Worm (Caenorhabditis elegans): ENCODE results near the gene ZK1128.7.

Gene ZK1128.7

ce11 chrIII:10136778-10137177 is at the start of gene ZK1128.7:
Gene ZK1128.7, plus strand, starts transcription at chrIII:10137006.
- TF ChIP-seq hmg-4 (GFP tag; optimal IDR thresholded peaks at IDR 0.05) (no peak), scrt-1 (GFP tag; IDR thresholded peaks at IDR 0.05) (no peak), ama-1 (optimal IDR thresholded peaks at IDR 0.05) (no peak), ceh-36 (tag; optimal IDR thresholded peaks at IDR 0.05) (no peak), hnd-1 (tag; optimal IDR thresholded peaks at IDR 0.05) (no peak)

DNA sequence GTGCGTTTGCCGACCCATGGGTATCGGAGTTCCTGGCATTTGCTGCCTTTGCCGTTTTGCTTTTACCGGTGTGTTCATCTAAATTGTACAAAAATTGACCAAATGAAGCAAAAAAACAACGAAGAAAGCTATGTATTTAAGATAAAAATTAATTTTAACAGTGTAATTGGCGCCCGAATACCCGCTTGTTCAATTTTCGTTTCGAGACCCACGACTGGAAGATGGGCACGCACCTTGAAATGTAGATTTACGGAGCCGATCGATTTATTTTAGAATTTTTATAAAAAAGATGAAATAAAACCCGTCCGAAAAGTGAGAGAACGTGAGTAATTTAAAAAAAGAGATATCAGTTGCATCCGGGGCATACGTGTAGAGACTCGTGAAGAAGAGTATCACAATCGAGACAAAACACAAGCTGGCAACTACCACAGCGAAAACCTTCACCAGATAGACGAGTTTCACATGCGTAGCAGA is 48.3 kb upstream of the ZK1128.7 start, which contains the start of gene hal-2:
Gene hal-2 (minus strand): TSS at position 424 of the 474 bp plus-strand sequence.
- TF ChIP-seq ceh-36 (tag; optimal IDR thresholded peaks at IDR 0.05) (no peak), pes-1 (GFP tag; IDR thresholded peaks at IDR 0.05) (no peak), B0310.2 (tag; optimal IDR thresholded peaks at IDR 0.05) (no peak), ama-1 (optimal IDR thresholded peaks at IDR 0.05) (no peak), flt-1 (GFP tag; IDR thresholded peaks at IDR 0.05) (no peak), tbx-37 (GFP tag; conservative IDR thresholded peaks at IDR 0.05) (no peak), tbx-11 (GFP tag; IDR thresholded peaks at IDR 0.05) (no peak), sea-1 (GFP tag; conservative IDR thresholded peaks at IDR 0.05) (no peak), F13C5.2 (tag; optimal IDR thresholded peaks at IDR 0.05) (no peak), tra-4 (tag; optimal IDR thresholded peaks at IDR 0.05) (no peak)

DNA sequence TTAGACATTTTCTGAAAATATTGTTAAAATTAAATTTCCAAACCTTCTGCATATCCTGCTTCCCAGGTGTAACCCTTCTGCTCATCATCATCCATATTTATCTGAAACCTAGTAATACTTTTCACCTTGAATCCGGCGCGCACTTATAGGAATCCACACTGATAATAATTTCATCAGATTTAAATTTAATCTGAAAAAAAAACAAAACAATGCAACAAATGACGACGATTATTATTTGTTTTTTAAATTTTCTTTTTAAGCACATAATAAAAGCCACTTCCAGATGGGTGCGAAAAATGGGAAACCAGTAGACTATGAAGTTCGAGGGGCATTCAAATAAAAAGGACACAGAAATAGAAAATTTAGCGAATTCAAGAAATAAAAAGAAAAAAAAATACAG is 46.1 kb upstream of the ZK1128.7 start, which contains the start of gene gtf-2H2C:
Gene gtf-2H2C (minus strand): TSS at position 101 of the 400 bp plus-strand sequence.
- TF ChIP-seq scrt-1 (GFP tag; IDR thresholded peaks at IDR 0.05): no peak

ce11 chrIII:10093093-10093492 is 43.7 kb upstream of the ZK1128.7 start:
- TF ChIP-seq ama-1 (optimal IDR thresholded peaks at IDR 0.05) (no peak), ceh-13 (GFP tag; optimal IDR thresholded peaks at IDR 0.05) (no peak), aly-1 (tag; optimal IDR thresholded peaks at IDR 0.05) (no peak), tbx-37 (GFP tag; conservative IDR thresholded peaks at IDR 0.05) (no peak), sea-1 (GFP tag; conservative IDR thresholded peaks at IDR 0.05) (no peak), hnd-1 (tag; optimal IDR thresholded peaks at IDR 0.05) (no peak), F13C5.2 (tag; optimal IDR thresholded peaks at IDR 0.05) (no peak), scrt-1 (GFP tag; IDR thresholded peaks at IDR 0.05) (no peak), tra-4 (tag; optimal IDR thresholded peaks at IDR 0.05) (no peak), hmbx-1 (tag; optimal IDR thresholded peaks at IDR 0.05) (no peak), flt-1 (GFP tag; IDR thresholded peaks at IDR 0.05) (no peak), ets-7 (tag; optimal IDR thresholded peaks at IDR 0.05) (no peak), hmg-4 (GFP tag; optimal IDR thresholded peaks at IDR 0.05) (no peak), pes-1 (GFP tag; IDR thresholded peaks at IDR 0.05) (no peak), B0310.2 (tag; optimal IDR thresholded peaks at IDR 0.05) (no peak), ceh-36 (tag; optimal IDR thresholded peaks at IDR 0.05) (no peak), tbx-11 (GFP tag; IDR thresholded peaks at IDR 0.05) (no peak)

DNA sequence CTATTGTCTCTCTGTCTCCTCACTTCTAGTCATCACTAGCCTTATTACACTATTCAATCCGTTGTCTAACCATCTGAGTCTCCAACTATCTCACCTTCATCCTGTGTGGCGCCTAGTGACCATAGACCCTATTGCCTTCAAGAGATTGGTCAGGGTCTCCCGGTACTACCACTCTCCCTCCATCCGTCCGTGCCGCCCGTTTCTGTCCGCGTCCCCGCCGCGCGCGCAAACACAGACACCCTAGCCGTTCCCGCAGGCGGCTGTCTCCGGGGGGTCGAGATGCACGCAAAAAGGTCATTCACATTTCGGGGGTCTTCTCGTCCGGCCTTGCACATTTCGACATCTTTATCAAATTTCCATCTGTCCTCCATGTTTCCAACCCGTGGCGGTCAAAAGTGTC is 42.3 kb upstream of the ZK1128.7 start:
- TF ChIP-seq hmg-4 (GFP tag; optimal IDR thresholded peaks at IDR 0.05): peak; percentile 91
- no peak for TF ChIP-seq tbx-37 (GFP tag; conservative IDR thresholded peaks at IDR 0.05)
- TF ChIP-seq aly-1 (tag; optimal IDR thresholded peaks at IDR 0.05): peak; percentile 52
- peak; percentile 43 for TF ChIP-seq ceh-36 (tag; optimal IDR thresholded peaks at IDR 0.05)
- no peak for TF ChIP-seq hmbx-1 (tag; optimal IDR thresholded peaks at IDR 0.05)
- peak; percentile 23 for TF ChIP-seq F13C5.2 (tag; optimal IDR thresholded peaks at IDR 0.05)

DNA sequence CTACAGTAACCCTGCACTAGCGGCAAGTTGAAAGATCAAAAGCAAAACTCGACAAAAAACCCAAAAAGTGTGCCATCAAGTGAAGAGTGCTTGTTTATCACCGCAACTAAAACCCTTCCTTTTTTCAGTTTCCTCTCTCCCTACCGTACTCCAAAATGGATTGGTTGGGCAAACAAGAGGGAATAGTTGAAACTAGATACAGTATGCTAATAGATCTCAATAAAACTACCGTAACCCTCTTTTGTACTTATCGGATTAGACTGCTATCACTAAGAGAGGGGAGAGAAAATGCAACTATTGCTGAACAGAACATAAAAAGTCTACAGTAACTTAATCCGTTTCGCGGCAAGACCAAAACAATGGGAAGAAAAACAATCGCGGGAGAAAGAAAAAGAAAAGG is 41.4 kb upstream of the ZK1128.7 start:
- TF ChIP-seq hmg-4 (GFP tag; optimal IDR thresholded peaks at IDR 0.05): no peak
- TF ChIP-seq sea-1 (GFP tag; conservative IDR thresholded peaks at IDR 0.05): no peak
- TF ChIP-seq ceh-13 (GFP tag; optimal IDR thresholded peaks at IDR 0.05): no peak
- no peak for TF ChIP-seq scrt-1 (GFP tag; IDR thresholded peaks at IDR 0.05)
- no peak for TF ChIP-seq tra-4 (tag; optimal IDR thresholded peaks at IDR 0.05)
- TF ChIP-seq pes-1 (GFP tag; IDR thresholded peaks at IDR 0.05): no peak
- no peak for TF ChIP-seq aly-1 (tag; optimal IDR thresholded peaks at IDR 0.05)
- TF ChIP-seq hmbx-1 (tag; optimal IDR thresholded peaks at IDR 0.05): no peak
- TF ChIP-seq tbx-37 (GFP tag; conservative IDR thresholded peaks at IDR 0.05): no peak
- no peak for TF ChIP-seq ceh-36 (tag; optimal IDR thresholded peaks at IDR 0.05)
- no peak for TF ChIP-seq flt-1 (GFP tag; IDR thresholded peaks at IDR 0.05)
- no peak for TF ChIP-seq hnd-1 (tag; optimal IDR thresholded peaks at IDR 0.05)
- TF ChIP-seq F13C5.2 (tag; optimal IDR thresholded peaks at IDR 0.05): no peak
- no peak for TF ChIP-seq tbx-11 (GFP tag; IDR thresholded peaks at IDR 0.05)

- TF ChIP-seq pes-1 (GFP tag; IDR thresholded peaks at IDR 0.05): no peak
- peak; percentile 57 for TF ChIP-seq hmg-4 (GFP tag; optimal IDR thresholded peaks at IDR 0.05)
These were observed 40.3 kb upstream of the ZK1128.7 start for ce11 chrIII:10096525-10096972.

DNA sequence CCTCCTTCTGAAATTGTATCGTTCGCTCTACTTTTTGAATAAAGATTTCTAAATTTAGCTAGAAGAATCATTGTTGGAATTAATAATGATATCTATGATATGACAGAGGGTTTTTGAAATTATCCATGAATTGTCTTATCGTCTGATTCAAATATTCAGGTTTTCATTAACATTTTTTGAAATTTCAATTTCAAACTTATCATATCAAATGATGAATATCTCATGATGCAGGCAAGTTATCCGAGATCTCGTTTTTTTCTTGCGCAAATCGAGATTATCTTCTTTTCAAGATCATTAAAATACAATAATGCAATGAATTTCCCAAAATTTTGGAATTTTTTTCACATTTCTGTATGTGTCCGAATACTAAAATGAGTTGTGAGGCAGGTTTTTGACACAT is 38.8 kb upstream of the ZK1128.7 start, which contains the start of gene spop-1:
Gene spop-1 (minus strand): TSS at position 101 of the 400 bp plus-strand sequence.
- no peak for TF ChIP-seq tra-4 (tag; optimal IDR thresholded peaks at IDR 0.05)
- TF ChIP-seq ceh-13 (GFP tag; optimal IDR thresholded peaks at IDR 0.05): no peak
- no peak for TF ChIP-seq hnd-1 (tag; optimal IDR thresholded peaks at IDR 0.05)
- TF ChIP-seq ets-7 (tag; optimal IDR thresholded peaks at IDR 0.05): no peak
- TF ChIP-seq tbx-11 (GFP tag; IDR thresholded peaks at IDR 0.05): no peak
- TF ChIP-seq ceh-36 (tag; optimal IDR thresholded peaks at IDR 0.05): no peak
- TF ChIP-seq sea-1 (GFP tag; conservative IDR thresholded peaks at IDR 0.05): no peak
- TF ChIP-seq B0310.2 (tag; optimal IDR thresholded peaks at IDR 0.05): no peak
- TF ChIP-seq pes-1 (GFP tag; IDR thresholded peaks at IDR 0.05): no peak
- no peak for TF ChIP-seq tbx-37 (GFP tag; conservative IDR thresholded peaks at IDR 0.05)
- TF ChIP-seq ama-1 (optimal IDR thresholded peaks at IDR 0.05): no peak
- no peak for TF ChIP-seq hmg-4 (GFP tag; optimal IDR thresholded peaks at IDR 0.05)
